Worm (Caenorhabditis elegans) whole organism, mixed stage, embryonic: ENCODE data around the gene K06A9.3.

Experiments used
- M03D4.4 ChIP-seq: sonication (generic microtip); optimal IDR thresholded peaks from 2 replicates; lab custom pipeline; 2017; ENCODE audit warnings: mild to moderate bottlenecking, missing genetic modification characterization, missing compliant biosample characterization
- blmp-1 ChIP-seq: fragments of 150-350 bp; optimal IDR thresholded peaks from 2 replicates; lab custom pipeline; 2014; ENCODE audit warnings: missing biosample characterization, missing genetic modification characterization
- ceh-43 ChIP-seq: fragments of 200-800 bp; sonication (Bioruptor generic); optimal IDR thresholded peaks from 2 replicates; lab custom pipeline; 2018; ENCODE audit warnings: mild to moderate bottlenecking, missing genetic modification characterization, moderate library complexity, missing compliant biosample characterization
- ceh-83 ChIP-seq: fragments of 200-800 bp; sonication (Bioruptor generic); optimal IDR thresholded peaks from 2 replicates; lab custom pipeline; 2018; ENCODE audit warnings: mild to moderate bottlenecking, missing genetic modification characterization, missing compliant biosample characterization
- ces-1 ChIP-seq: fragments of 150-350 bp; optimal IDR thresholded peaks from 2 replicates; lab custom pipeline; 2014; ENCODE audit warnings: missing biosample characterization, missing genetic modification reagents, missing genetic modification characterization
- cnd-1 ChIP-seq: fragments of 200-800 bp; sonication (Bioruptor generic); optimal IDR thresholded peaks from 2 replicates; lab custom pipeline; 2018; ENCODE audit warnings: mild to moderate bottlenecking, missing genetic modification characterization, missing compliant biosample characterization
- drap-1 ChIP-seq: fragments of 200-800 bp; sonication (Bioruptor generic); optimal IDR thresholded peaks from 3 replicates; lab custom pipeline; 2018; ENCODE audit warnings: mild to moderate bottlenecking, missing genetic modification characterization, missing compliant biosample characterization
- elt-3 ChIP-seq: fragments of 150-350 bp; optimal IDR thresholded peaks from 2 replicates; lab custom pipeline; 2014; ENCODE audit warnings: missing biosample characterization, missing genetic modification characterization
- ham-2 ChIP-seq: fragments of 200-800 bp; sonication (Bioruptor generic); optimal IDR thresholded peaks from 2 replicates; lab custom pipeline; 2018; ENCODE audit warnings: mild to moderate bottlenecking, missing genetic modification characterization, missing compliant biosample characterization
- hlh-1 ChIP-seq: fragments of 150-350 bp; optimal IDR thresholded peaks from 2 replicates; lab custom pipeline; 2014; ENCODE audit warnings: missing biosample characterization, missing genetic modification reagents, missing genetic modification characterization
- lin-13 ChIP-seq: fragments of 150-350 bp; optimal IDR thresholded peaks from 2 replicates; lab custom pipeline; 2014; ENCODE audit warnings: missing biosample characterization, missing genetic modification characterization
- lin-32 ChIP-seq: fragments of 200-800 bp; sonication (Bioruptor generic); optimal IDR thresholded peaks from 2 replicates; lab custom pipeline; 2018; ENCODE audit warnings: mild to moderate bottlenecking, missing genetic modification characterization, missing compliant biosample characterization
- mab-5 ChIP-seq: fragments of 150-350 bp; optimal IDR thresholded peaks from 2 replicates; lab custom pipeline; 2014; ENCODE audit warnings: missing biosample characterization, missing genetic modification characterization
- mep-1 ChIP-seq: fragments of 150-350 bp; optimal IDR thresholded peaks from 2 replicates; lab custom pipeline; 2017; ENCODE audit warnings: missing biosample characterization, missing genetic modification reagents, missing genetic modification characterization, inconsistent platforms
- mls-2 ChIP-seq: sonication (generic microtip); optimal IDR thresholded peaks from 2 replicates; lab custom pipeline; 2016; ENCODE audit warnings: mild to moderate bottlenecking, missing genetic modification characterization, moderate library complexity, missing compliant biosample characterization
- nhr-12 ChIP-seq: fragments of 150-350 bp; optimal IDR thresholded peaks from 2 replicates; lab custom pipeline; 2014; ENCODE audit warnings: missing biosample characterization, missing genetic modification characterization
- nhr-2 ChIP-seq: fragments of 150-350 bp; optimal IDR thresholded peaks from 2 replicates; lab custom pipeline; 2014; ENCODE audit warnings: missing biosample characterization, missing genetic modification characterization
- nhr-237 ChIP-seq: fragments of 150-350 bp; optimal IDR thresholded peaks from 2 replicates; lab custom pipeline; 2014; ENCODE audit warnings: missing biosample characterization, missing genetic modification characterization
- nhr-76 ChIP-seq: sonication (generic microtip); optimal IDR thresholded peaks from 2 replicates; lab custom pipeline; 2017; ENCODE audit warnings: missing biosample characterization, missing genetic modification characterization
- sem-2 ChIP-seq: fragments of 200-800 bp; sonication (Bioruptor generic); optimal IDR thresholded peaks from 2 replicates; lab custom pipeline; 2018; ENCODE audit warnings: mild to moderate bottlenecking, missing genetic modification characterization, missing compliant biosample characterization
- snpc-4 ChIP-seq: fragments of 150-350 bp; optimal IDR thresholded peaks from 2 replicates; lab custom pipeline; 2014; ENCODE audit warnings: missing biosample characterization, missing genetic modification characterization
- tbx-8 ChIP-seq: fragments of 200-800 bp; sonication (Bioruptor generic); optimal IDR thresholded peaks from 2 replicates; lab custom pipeline; 2018; ENCODE audit warnings: mild to moderate bottlenecking, missing genetic modification characterization, moderate library complexity, missing compliant biosample characterization
- unc-120 ChIP-seq: sonication (generic microtip); optimal IDR thresholded peaks from 2 replicates; lab custom pipeline; 2017; ENCODE audit warnings: missing genetic modification characterization, missing compliant biosample characterization; ENCODE audit not compliant: poor library complexity, severe bottlenecking
- unc-39 ChIP-seq: fragments of 150-350 bp; optimal IDR thresholded peaks from 2 replicates; lab custom pipeline; 2014; ENCODE audit warnings: missing biosample characterization, missing genetic modification characterization
- unc-62 ChIP-seq: fragments of 150-350 bp; optimal IDR thresholded peaks from 2 replicates; lab custom pipeline; 2014; ENCODE audit warnings: missing biosample characterization, missing genetic modification reagents, missing genetic modification characterization
- zip-8 ChIP-seq: fragments of 150-350 bp; optimal IDR thresholded peaks from 2 replicates; lab custom pipeline; 2014; ENCODE audit warnings: missing biosample characterization, missing genetic modification characterization

Gene K06A9.3

DNA sequence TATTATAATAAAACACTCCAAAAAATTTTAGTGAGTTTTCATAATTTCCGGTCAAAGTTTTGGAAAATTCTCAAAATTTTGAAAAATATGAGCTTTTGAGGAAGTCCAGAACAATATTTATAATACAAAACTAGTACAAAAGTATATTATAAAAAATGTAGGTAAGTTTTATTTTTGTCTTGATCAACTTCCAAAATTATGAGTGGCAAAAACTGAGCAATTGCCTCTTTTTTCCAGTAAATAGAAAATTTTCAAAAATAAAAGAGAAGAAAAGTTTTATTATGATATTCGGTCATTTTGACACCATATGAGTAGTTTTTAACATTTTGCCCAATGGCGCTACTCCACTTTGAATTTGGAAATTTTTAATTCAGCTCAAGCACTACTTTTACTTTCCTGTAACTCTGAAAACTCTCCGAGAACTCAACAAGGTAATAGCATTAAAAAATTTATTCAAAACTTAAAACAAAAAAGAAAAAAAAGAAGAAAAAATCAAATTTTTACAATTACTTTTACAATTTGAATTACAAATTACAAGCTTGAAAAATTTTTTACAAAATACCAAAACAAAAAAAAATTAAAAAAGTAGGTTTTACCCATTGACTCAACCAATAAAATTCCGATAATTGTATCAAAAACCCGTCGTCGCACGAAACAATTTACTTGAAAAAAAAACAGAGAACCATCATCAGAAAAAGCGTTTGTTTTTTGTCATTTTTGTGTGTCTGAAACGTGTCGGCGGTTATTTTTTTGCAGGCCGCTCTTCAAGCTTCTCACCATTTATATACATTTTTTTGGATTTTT, 31.3 kb downstream of the K06A9.3 start:
- TF ChIP-seq nhr-76 (tag; lab: Kevin White, UChicago), result no peak
- no peak for TF ChIP-seq snpc-4
- no peak for TF ChIP-seq nhr-12
- TF ChIP-seq blmp-1, result no peak
- no peak for TF ChIP-seq ceh-83 (GFP tag; lab: Kevin White, UChicago)
- TF ChIP-seq ham-2 (GFP tag; lab: Kevin White, UChicago), result no peak
- no peak for TF ChIP-seq unc-39
- no peak for TF ChIP-seq M03D4.4 (tag; lab: Kevin White, UChicago)
- TF ChIP-seq hlh-1 (tag; lab: Kevin White, UChicago), result no peak
- no peak for TF ChIP-seq nhr-237 (tag; lab: Kevin White, UChicago)

DNA sequence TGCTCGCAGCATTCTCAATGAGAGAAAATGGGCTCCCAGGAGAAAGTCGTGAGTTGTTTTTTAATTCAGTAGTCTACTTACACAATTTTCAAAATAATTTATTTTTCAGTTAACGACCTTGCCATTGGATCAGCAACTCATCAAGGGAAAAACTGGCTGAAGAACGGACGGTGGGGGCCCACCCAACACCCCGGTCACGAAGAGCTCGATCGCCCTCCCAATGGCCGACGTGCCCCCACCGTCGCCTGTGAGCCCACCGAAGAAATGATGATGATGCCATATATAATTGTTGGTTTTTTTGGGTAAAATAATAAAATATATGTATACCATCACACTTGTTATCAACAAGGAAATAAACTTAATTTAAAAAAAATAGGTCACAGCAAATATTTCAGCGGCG, 32.2 kb downstream of the K06A9.3 start:
- no peak for TF ChIP-seq mab-5 (tag; lab: Kevin White, UChicago)
- no peak for TF ChIP-seq M03D4.4 (tag; lab: Kevin White, UChicago)
- no peak for TF ChIP-seq cnd-1 (tag; lab: Kevin White, UChicago)
- no peak for TF ChIP-seq mls-2
- no peak for TF ChIP-seq unc-62 (GFP tag; lab: Kevin White, UChicago)
- TF ChIP-seq unc-39, result no peak
- TF ChIP-seq hlh-1 (tag; lab: Kevin White, UChicago), result no peak
- TF ChIP-seq drap-1 (GFP tag; lab: Kevin White, UChicago), result no peak
- TF ChIP-seq, all 35 proteins: peak for 0

- no peak for TF ChIP-seq blmp-1
- TF ChIP-seq cnd-1 (tag; lab: Kevin White, UChicago), result no peak
- TF ChIP-seq elt-3 (tag; lab: Kevin White, UChicago), result no peak
- no peak for TF ChIP-seq unc-39
Observed at ce11 chrX:1502490-1502889, 32.7 kb downstream of the K06A9.3 start, which contains the start of gene F09E10.1. F09E10.1 (plus strand) TSS chrX:1502790.

ce11 chrX:1501752-1502151, 33.4 kb downstream of the K06A9.3 start, which contains the start of gene F09E10.7:
F09E10.7 (minus strand) TSS chrX:1501852.
- TF ChIP-seq lin-32 (no peak), ceh-83 (GFP tag; lab: Kevin White, UChicago) (no peak), hlh-1 (tag; lab: Kevin White, UChicago) (no peak)

- TF ChIP-seq blmp-1 (peak; percentile 53), M03D4.4 (tag; lab: Kevin White, UChicago) (no peak)
- TF ChIP-seq, all 35 proteins: peak for 1
Observed at ce11 chrX:1499499-1499898, 35.7 kb downstream of the K06A9.3 start.

- TF ChIP-seq hlh-1 (tag; lab: Kevin White, UChicago), result no peak
- TF ChIP-seq nhr-237 (tag; lab: Kevin White, UChicago), result no peak
- TF ChIP-seq lin-13, result no peak
- no peak for TF ChIP-seq ceh-83 (GFP tag; lab: Kevin White, UChicago)
- TF ChIP-seq nhr-76 (tag; lab: Kevin White, UChicago), result no peak
- TF ChIP-seq unc-120 (tag; lab: Kevin White, UChicago), result no peak
- TF ChIP-seq ceh-43, result no peak
- no peak for TF ChIP-seq sem-2
- TF ChIP-seq nhr-12, result no peak
- no peak for TF ChIP-seq unc-62 (GFP tag; lab: Kevin White, UChicago)
- TF ChIP-seq mep-1 (tag; lab: Kevin White, UChicago), result no peak
- no peak for TF ChIP-seq tbx-8 (GFP tag; lab: Kevin White, UChicago)
- no peak for TF ChIP-seq M03D4.4 (tag; lab: Kevin White, UChicago)
- TF ChIP-seq unc-39, result no peak
- TF ChIP-seq zip-8 (tag; lab: Kevin White, UChicago), result no peak
- no peak for TF ChIP-seq ces-1 (GFP tag; lab: Kevin White, UChicago)
- no peak for TF ChIP-seq nhr-2 (tag; lab: Kevin White, UChicago)
Observed at ce11 chrX:1497581-1497980, 37.6 kb downstream of the K06A9.3 start, which contains the start of gene F09E10.6. F09E10.6 (minus strand) TSS chrX:1497681.

ce11 chrX:1495980-1496379, 39.2 kb downstream of the K06A9.3 start:
- TF ChIP-seq ces-1 (GFP tag; lab: Kevin White, UChicago) (no peak), nhr-76 (tag; lab: Kevin White, UChicago) (no peak), unc-39 (no peak), lin-32 (no peak), M03D4.4 (tag; lab: Kevin White, UChicago) (no peak), hlh-1 (tag; lab: Kevin White, UChicago) (no peak)
- TF ChIP-seq, all 35 proteins: peak for 0
